Worm (Caenorhabditis elegans): Measurements from ENCODE around the gene ssp-10.

ce11 chrIV:9899227-9899626 lies 48.4 kb upstream of the ssp-10 start:
- no peak for TF ChIP-seq ztf-11 (tag; optimal IDR thresholded peaks at IDR 0.05)
- peak; percentile 10 to 66 for TF ChIP-seq lin-35 (GFP tag; optimal IDR thresholded peaks at IDR 0.05)
- TF ChIP-seq egl-13 (tag; optimal IDR thresholded peaks at IDR 0.05) = no peak
- peak; percentile 14 for TF ChIP-seq fkh-10 (GFP tag; optimal IDR thresholded peaks at IDR 0.05)
- TF ChIP-seq Y116A8C.19 (tag; optimal IDR thresholded peaks at IDR 0.05; ENCODE audit: borderline replicate concordance) = no peak
